Fruit fly (Drosophila melanogaster): ENCODE data around the gene CG11147.

CG11147 gene

dm6 chr2L:5748188-5748587, 7.1 kb upstream of the CG11147 start:
- TF ChIP-seq pan (optimal IDR thresholded peaks at IDR 0.05) = peak; percentile 60
- no peak for TF ChIP-seq Dll (optimal IDR thresholded peaks at IDR 0.05)
- TF ChIP-seq EcR (GFP tag; optimal IDR thresholded peaks at IDR 0.05) = no peak
- TF ChIP-seq usp (GFP tag; optimal IDR thresholded peaks at IDR 0.05) = no peak
- TF ChIP-seq psq (optimal IDR thresholded peaks at IDR 0.05) = no peak
- no peak for TF ChIP-seq CG8478 (optimal IDR thresholded peaks at IDR 0.05)

- TF ChIP-seq CG8478 (optimal IDR thresholded peaks at IDR 0.05) = no peak
- TF ChIP-seq pan (optimal IDR thresholded peaks at IDR 0.05) = no peak
- no peak for TF ChIP-seq Dll (optimal IDR thresholded peaks at IDR 0.05)
- no peak for TF ChIP-seq EcR (GFP tag; optimal IDR thresholded peaks at IDR 0.05)
- no peak for TF ChIP-seq psq (optimal IDR thresholded peaks at IDR 0.05)
- TF ChIP-seq usp (GFP tag; optimal IDR thresholded peaks at IDR 0.05) = no peak
Measured at dm6 chr2L:5745857-5746256, 4.8 kb upstream of the CG11147 start, which contains the start of gene CG11029. Gene CG11029 (plus strand): TSS chr2L:5746157.

- TF ChIP-seq CG8478 (optimal IDR thresholded peaks at IDR 0.05) = no peak
- TF ChIP-seq usp (GFP tag; optimal IDR thresholded peaks at IDR 0.05) = no peak
- TF ChIP-seq Dll (optimal IDR thresholded peaks at IDR 0.05) = no peak
- no peak for TF ChIP-seq pan (optimal IDR thresholded peaks at IDR 0.05)
- no peak for TF ChIP-seq EcR (GFP tag; optimal IDR thresholded peaks at IDR 0.05)
- TF ChIP-seq psq (optimal IDR thresholded peaks at IDR 0.05) = no peak
Measured at dm6 chr2L:5743537-5744148, 2.6 kb upstream of the CG11147 start.

dm6 chr2L:5742437-5742836, 1.4 kb upstream of the CG11147 start:
- TF ChIP-seq usp (GFP tag; optimal IDR thresholded peaks at IDR 0.05) (no peak), Dll (optimal IDR thresholded peaks at IDR 0.05) (no peak), EcR (GFP tag; optimal IDR thresholded peaks at IDR 0.05) (no peak), psq (optimal IDR thresholded peaks at IDR 0.05) (no peak), pan (optimal IDR thresholded peaks at IDR 0.05) (no peak), CG8478 (optimal IDR thresholded peaks at IDR 0.05) (no peak)

dm6 chr2L:5740740-5741139, 304 bp downstream of the CG11147 start:
- TF ChIP-seq EcR (GFP tag; optimal IDR thresholded peaks at IDR 0.05) = no peak
- no peak for TF ChIP-seq psq (optimal IDR thresholded peaks at IDR 0.05)
- TF ChIP-seq pan (optimal IDR thresholded peaks at IDR 0.05) = no peak
- TF ChIP-seq CG8478 (optimal IDR thresholded peaks at IDR 0.05) = no peak
- no peak for TF ChIP-seq Dll (optimal IDR thresholded peaks at IDR 0.05)
- TF ChIP-seq usp (GFP tag; optimal IDR thresholded peaks at IDR 0.05) = no peak

- TF ChIP-seq pan (optimal IDR thresholded peaks at IDR 0.05) = no peak
- TF ChIP-seq Dll (optimal IDR thresholded peaks at IDR 0.05) = no peak
- TF ChIP-seq psq (optimal IDR thresholded peaks at IDR 0.05) = no peak
- no peak for TF ChIP-seq CG8478 (optimal IDR thresholded peaks at IDR 0.05)
- TF ChIP-seq usp (GFP tag; optimal IDR thresholded peaks at IDR 0.05) = no peak
- no peak for TF ChIP-seq EcR (GFP tag; optimal IDR thresholded peaks at IDR 0.05)
Measured at dm6 chr2L:5730432-5730831, 10.6 kb downstream of the CG11147 start.

dm6 chr2L:5728711-5729110, 12.3 kb downstream of the CG11147 start, which contains the start of gene CG14006:
Gene CG14006 (minus strand): TSS chr2L:5728811.
- TF ChIP-seq Dll (optimal IDR thresholded peaks at IDR 0.05) = no peak
- no peak for TF ChIP-seq usp (GFP tag; optimal IDR thresholded peaks at IDR 0.05)
- TF ChIP-seq pan (optimal IDR thresholded peaks at IDR 0.05) = no peak
- no peak for TF ChIP-seq EcR (GFP tag; optimal IDR thresholded peaks at IDR 0.05)
- TF ChIP-seq CG8478 (optimal IDR thresholded peaks at IDR 0.05) = no peak
- no peak for TF ChIP-seq psq (optimal IDR thresholded peaks at IDR 0.05)

dm6 chr2L:5726049-5726448, 15.0 kb downstream of the CG11147 start:
- no peak for TF ChIP-seq psq (optimal IDR thresholded peaks at IDR 0.05)

DNA sequence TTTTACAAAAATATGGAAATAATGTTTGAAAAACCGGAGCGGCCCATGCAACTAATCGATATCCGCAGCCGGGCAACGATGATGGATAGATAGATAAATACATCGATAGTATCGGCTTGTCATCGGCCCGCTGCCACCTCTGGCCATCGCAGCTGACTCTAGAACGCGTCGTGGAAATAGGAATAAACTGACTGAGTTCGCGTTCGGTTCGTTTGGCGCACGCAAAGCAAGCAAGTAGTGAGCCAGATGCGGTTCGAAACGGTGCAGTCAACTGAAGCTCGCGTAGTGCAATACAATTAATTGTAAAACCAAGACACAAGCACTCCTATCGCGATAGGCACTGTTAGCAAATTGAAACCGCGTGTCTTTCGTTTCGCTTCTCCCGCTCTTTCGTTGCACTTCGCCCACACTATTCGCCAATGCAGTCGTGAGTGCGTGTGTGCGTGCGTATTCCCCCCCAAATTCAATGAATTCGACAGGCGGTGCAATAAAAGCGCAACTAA, 16.5 kb downstream of the CG11147 start, which contains the start of gene CG11030:
Gene CG11030, plus strand, starts transcription at position 136 of the 503 bp plus-strand sequence.
- TF ChIP-seq EcR (GFP tag; optimal IDR thresholded peaks at IDR 0.05) (no peak), Dll (optimal IDR thresholded peaks at IDR 0.05) (no peak), CG8478 (optimal IDR thresholded peaks at IDR 0.05) (no peak), psq (optimal IDR thresholded peaks at IDR 0.05) (no peak), pan (optimal IDR thresholded peaks at IDR 0.05) (no peak), usp (GFP tag; optimal IDR thresholded peaks at IDR 0.05) (no peak)

dm6 chr2L:5723859-5724475, 17.1 kb downstream of the CG11147 start:
- no peak for TF ChIP-seq pan (optimal IDR thresholded peaks at IDR 0.05)
- TF ChIP-seq EcR (GFP tag; optimal IDR thresholded peaks at IDR 0.05) = no peak
- TF ChIP-seq Dll (optimal IDR thresholded peaks at IDR 0.05) = no peak
- TF ChIP-seq psq (optimal IDR thresholded peaks at IDR 0.05) = no peak
- TF ChIP-seq usp (GFP tag; optimal IDR thresholded peaks at IDR 0.05) = no peak
- TF ChIP-seq CG8478 (optimal IDR thresholded peaks at IDR 0.05) = no peak

- TF ChIP-seq CG8478 (optimal IDR thresholded peaks at IDR 0.05) (no peak), usp (GFP tag; optimal IDR thresholded peaks at IDR 0.05) (no peak), EcR (GFP tag; optimal IDR thresholded peaks at IDR 0.05) (no peak), psq (optimal IDR thresholded peaks at IDR 0.05) (no peak), Dll (optimal IDR thresholded peaks at IDR 0.05) (no peak)
Measured at dm6 chr2L:5720407-5721228, 20.4 kb downstream of the CG11147 start, which contains the start of the genes CG11149 and sip1. Gene CG11149 (minus strand): TSS chr2L:5720899. Gene sip1 (plus strand): TSS chr2L:5721051.

DNA sequence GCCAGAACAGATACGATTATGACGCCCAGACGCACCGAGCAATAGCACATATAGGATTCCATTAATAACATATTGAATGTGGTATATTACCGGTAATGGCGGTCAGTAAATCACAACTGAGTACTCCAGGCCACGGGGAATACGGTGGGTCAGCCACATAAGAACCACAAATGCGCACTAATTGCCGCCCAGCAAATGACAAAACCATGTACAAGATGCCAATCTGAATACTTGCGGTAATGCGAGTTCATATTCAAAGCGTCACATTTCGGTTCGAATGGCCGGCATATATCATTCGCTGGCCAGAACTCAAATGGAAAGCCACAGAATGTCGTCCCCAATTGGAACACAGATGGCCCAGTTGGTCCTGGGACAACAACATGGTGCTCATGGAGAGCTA, 24.5 kb downstream of the CG11147 start, which contains the start of the genes CG14007 and CG34011:
Gene CG14007, minus strand, starts transcription at position 101 of the 400 bp plus-strand sequence.
Gene CG34011, plus strand, starts transcription at position 122 of the 400 bp plus-strand sequence.
- TF ChIP-seq psq (optimal IDR thresholded peaks at IDR 0.05) (no peak), pan (optimal IDR thresholded peaks at IDR 0.05) (no peak), usp (GFP tag; optimal IDR thresholded peaks at IDR 0.05) (no peak), EcR (GFP tag; optimal IDR thresholded peaks at IDR 0.05) (no peak), CG8478 (optimal IDR thresholded peaks at IDR 0.05) (no peak), Dll (optimal IDR thresholded peaks at IDR 0.05) (no peak)
